Worm (Caenorhabditis elegans) whole organism, early embryonic: ENCODE measurements around the gene pqn-90.

Experiments
- B0310.2 ChIP-seq: sonication (generic microtip); optimal IDR thresholded peaks from 2 replicates; lab custom pipeline; 2016; ENCODE audit warnings: mild to moderate bottlenecking, missing genetic modification characterization, missing compliant biosample characterization
- F13C5.2 ChIP-seq: sonication (generic microtip); optimal IDR thresholded peaks from 2 replicates; lab custom pipeline; 2017; ENCODE audit warnings: mild to moderate bottlenecking, missing genetic modification characterization, inconsistent platforms, missing compliant biosample characterization
- aly-1 ChIP-seq: sonication (generic microtip); optimal IDR thresholded peaks from 2 replicates; lab custom pipeline; 2016; ENCODE audit warnings: missing genetic modification characterization, missing compliant biosample characterization
- ama-1 ChIP-seq: fragments of 150-350 bp; optimal IDR thresholded peaks from 2 replicates; lab custom pipeline; 2014
- ceh-13 ChIP-seq: fragments of 200-800 bp; sonication (Bioruptor generic); optimal IDR thresholded peaks from 2 replicates; lab custom pipeline; 2018; ENCODE audit warnings: mild to moderate bottlenecking, missing genetic modification characterization, missing compliant biosample characterization
- ceh-36 ChIP-seq: sonication (generic microtip); optimal IDR thresholded peaks from 2 replicates; lab custom pipeline; 2016; ENCODE audit warnings: missing genetic modification characterization, inconsistent platforms, missing compliant biosample characterization
- ets-7 ChIP-seq: sonication (generic microtip); optimal IDR thresholded peaks from 2 replicates; lab custom pipeline; 2016; ENCODE audit warnings: missing genotype, missing genetic modification characterization, missing compliant biosample characterization
- flt-1 ChIP-seq: fragments of 200-800 bp; sonication (Bioruptor generic); IDR thresholded peaks from 2 replicates; pipeline ENCODE4 v1.3.6; 2022; ENCODE audit warnings: missing genetic modification characterization, missing compliant biosample characterization
- hmbx-1 ChIP-seq: sonication (generic microtip); optimal IDR thresholded peaks from 2 replicates; lab custom pipeline; 2016; ENCODE audit warnings: mild to moderate bottlenecking, missing genetic modification characterization, missing compliant biosample characterization
- hmg-4 ChIP-seq: fragments of 200-800 bp; sonication (Bioruptor generic); optimal IDR thresholded peaks from 2 replicates; lab custom pipeline; 2018; ENCODE audit warnings: mild to moderate bottlenecking, missing genetic modification characterization, missing compliant biosample characterization
- hnd-1 ChIP-seq: sonication (generic microtip); optimal IDR thresholded peaks from 2 replicates; lab custom pipeline; 2016; ENCODE audit warnings: missing genetic modification characterization, missing compliant biosample characterization
- pes-1 ChIP-seq: fragments of 200-800 bp; sonication (Bioruptor generic); IDR thresholded peaks from 2 replicates; pipeline ENCODE4 v1.3.6; 2022; ENCODE audit warnings: missing genetic modification reagents, missing genetic modification characterization, missing compliant biosample characterization
- scrt-1 ChIP-seq: fragments of 200-800 bp; sonication (Bioruptor generic); IDR thresholded peaks from 2 replicates; pipeline ENCODE4 v1.3.6; 2022; ENCODE audit warnings: missing genetic modification characterization, missing compliant biosample characterization
- sea-1 ChIP-seq: fragments of 200-800 bp; sonication (Bioruptor generic); conservative IDR thresholded peaks from 2 replicates; pipeline ENCODE4 v1.3.6; 2022; ENCODE audit warnings: missing genetic modification characterization, missing compliant biosample characterization
- tbx-11 ChIP-seq: fragments of 200-800 bp; sonication (Bioruptor generic); IDR thresholded peaks from 2 replicates; pipeline ENCODE4 v1.3.6; 2022; ENCODE audit warnings: missing genetic modification characterization, missing compliant biosample characterization
- tbx-37 ChIP-seq: fragments of 200-800 bp; sonication (Bioruptor generic); conservative IDR thresholded peaks from 2 replicates; pipeline ENCODE4 v1.3.6; 2022; ENCODE audit warnings: missing genetic modification reagents, missing genetic modification characterization, missing compliant biosample characterization
- tra-4 ChIP-seq: sonication (generic microtip); optimal IDR thresholded peaks from 2 replicates; lab custom pipeline; 2017; ENCODE audit warnings: missing genetic modification characterization, missing compliant biosample characterization

The pqn-90 gene

DNA sequence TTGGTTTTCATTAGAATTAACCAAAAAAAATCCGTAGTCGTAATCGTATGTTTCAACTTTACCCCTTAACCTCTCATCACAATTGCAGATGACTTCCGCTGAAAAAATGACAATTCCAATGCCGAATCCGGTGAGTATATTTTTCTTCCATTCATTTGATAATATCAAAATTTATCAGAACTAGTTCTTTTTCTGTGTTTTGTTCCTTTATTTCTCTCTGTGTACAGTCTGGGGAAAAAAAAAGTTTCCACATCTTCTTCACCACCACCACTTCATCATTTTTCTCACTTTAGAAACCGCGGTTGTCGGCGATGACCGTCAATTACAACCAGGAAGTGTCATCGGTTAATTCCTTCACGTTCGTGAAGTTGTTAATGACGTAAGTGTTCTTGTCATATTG lies 11.1 kb upstream of the pqn-90 start, which contains the start of gene best-21:
Gene best-21, plus strand, starts transcription at position 301 of the 400 bp plus-strand sequence.
- no peak for TF ChIP-seq pes-1 (GFP tag; lab: Robert Waterston, UW)
- no peak for TF ChIP-seq scrt-1 (GFP tag; lab: Robert Waterston, UW)
- no peak for TF ChIP-seq tbx-11
- no peak for TF ChIP-seq hnd-1 (tag; lab: Kevin White, UChicago)
- TF ChIP-seq ceh-13 (GFP tag; lab: Kevin White, UChicago): no peak

ce11 chrIV:15300041-15300440 lies 9.0 kb upstream of the pqn-90 start:
- TF ChIP-seq ama-1 (lab: Kevin White, UChicago): no peak
- no peak for TF ChIP-seq hnd-1 (tag; lab: Kevin White, UChicago)
- no peak for TF ChIP-seq hmg-4 (GFP tag; lab: Kevin White, UChicago)
- no peak for TF ChIP-seq B0310.2 (tag; lab: Kevin White, UChicago)
- TF ChIP-seq flt-1 (GFP tag; lab: Robert Waterston, UW): no peak
- no peak for TF ChIP-seq scrt-1 (GFP tag; lab: Robert Waterston, UW)
- TF ChIP-seq ets-7 (tag; lab: Kevin White, UChicago): no peak
- no peak for TF ChIP-seq ceh-13 (GFP tag; lab: Kevin White, UChicago)
- no peak for TF ChIP-seq aly-1 (tag; lab: Kevin White, UChicago)
- TF ChIP-seq tbx-37 (GFP tag; lab: Robert Waterston, UW): no peak

DNA sequence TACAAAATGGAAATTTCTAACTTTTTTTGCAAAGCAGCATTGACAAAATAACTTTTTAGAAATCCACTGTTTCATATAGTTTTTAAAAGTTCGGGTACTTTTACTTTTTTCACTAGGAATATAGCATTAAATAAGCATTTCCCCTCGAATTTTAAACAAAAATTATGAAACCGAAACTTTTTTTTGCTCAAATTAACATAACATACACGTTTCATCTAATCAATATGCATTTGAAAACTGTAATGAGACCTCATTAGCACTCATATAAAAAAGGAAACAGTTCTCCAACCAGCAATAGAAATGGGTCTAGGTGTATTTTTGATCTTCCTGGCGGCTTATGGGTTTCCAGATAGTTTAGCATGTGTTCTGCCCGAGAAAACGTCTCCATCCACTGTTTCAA lies 3.0 kb upstream of the pqn-90 start, which contains the start of gene Y73F8A.10:
Gene Y73F8A.10, plus strand, starts transcription at position 301 of the 400 bp plus-strand sequence.
- TF ChIP-seq hmg-4 (GFP tag; lab: Kevin White, UChicago) (no peak), tra-4 (tag; lab: Kevin White, UChicago) (no peak), pes-1 (GFP tag; lab: Robert Waterston, UW) (no peak), ceh-13 (GFP tag; lab: Kevin White, UChicago) (no peak), F13C5.2 (tag; lab: Kevin White, UChicago) (no peak)

- TF ChIP-seq pes-1 (GFP tag; lab: Robert Waterston, UW) (no peak), flt-1 (GFP tag; lab: Robert Waterston, UW) (no peak), sea-1 (GFP tag; lab: Robert Waterston, UW) (no peak), hmbx-1 (tag; lab: Kevin White, UChicago) (no peak), ama-1 (lab: Kevin White, UChicago) (no peak), hnd-1 (tag; lab: Kevin White, UChicago) (no peak), tbx-37 (GFP tag; lab: Robert Waterston, UW) (no peak), tbx-11 (no peak), hmg-4 (GFP tag; lab: Kevin White, UChicago) (no peak), tra-4 (tag; lab: Kevin White, UChicago) (no peak), aly-1 (tag; lab: Kevin White, UChicago) (no peak), F13C5.2 (tag; lab: Kevin White, UChicago) (no peak), ceh-13 (GFP tag; lab: Kevin White, UChicago) (no peak), ceh-36 (tag; lab: Kevin White, UChicago) (no peak), scrt-1 (GFP tag; lab: Robert Waterston, UW) (no peak)
Measured at ce11 chrIV:15291607-15292006, 545 bp upstream of the pqn-90 start, which contains the start of gene pqn-91. Gene pqn-91 (plus strand): TSS chrIV:15291907.

DNA sequence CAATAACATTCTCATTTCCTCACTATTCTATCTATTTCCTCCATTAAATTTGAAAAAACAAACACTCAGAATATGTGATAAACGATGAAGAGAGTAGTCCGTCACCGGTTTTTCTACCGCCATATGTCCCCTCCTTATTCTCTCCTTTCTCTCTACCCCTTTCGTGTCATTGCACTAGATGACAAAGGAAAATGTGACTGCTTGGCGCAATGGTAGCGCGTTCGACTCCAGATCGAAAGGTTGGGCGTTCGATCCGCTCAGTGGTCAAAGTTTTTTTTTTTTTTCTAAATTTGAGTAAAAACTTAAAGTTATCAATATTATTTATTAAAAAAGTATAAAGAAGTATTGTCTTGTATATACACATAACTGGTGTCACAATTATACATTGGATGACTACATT lies 1.6 kb downstream of the pqn-90 start:
- TF ChIP-seq tra-4 (tag; lab: Kevin White, UChicago): no peak
- TF ChIP-seq ama-1 (lab: Kevin White, UChicago): no peak
- TF ChIP-seq B0310.2 (tag; lab: Kevin White, UChicago): no peak
- peak; percentile 54 for TF ChIP-seq hnd-1 (tag; lab: Kevin White, UChicago)
- peak; percentile 87 for TF ChIP-seq pes-1 (GFP tag; lab: Robert Waterston, UW)
- TF ChIP-seq F13C5.2 (tag; lab: Kevin White, UChicago): no peak
- no peak for TF ChIP-seq aly-1 (tag; lab: Kevin White, UChicago)
- peak; percentile 78 for TF ChIP-seq sea-1 (GFP tag; lab: Robert Waterston, UW)
- TF ChIP-seq ceh-36 (tag; lab: Kevin White, UChicago): no peak
- TF ChIP-seq hmbx-1 (tag; lab: Kevin White, UChicago): no peak
- peak; percentile 84 for TF ChIP-seq scrt-1 (GFP tag; lab: Robert Waterston, UW)
- TF ChIP-seq flt-1 (GFP tag; lab: Robert Waterston, UW): peak; percentile 85
- no peak for TF ChIP-seq ets-7 (tag; lab: Kevin White, UChicago)
- TF ChIP-seq tbx-11: peak; percentile 84
- peak; percentile 39 for TF ChIP-seq ceh-13 (GFP tag; lab: Kevin White, UChicago)
- TF ChIP-seq hmg-4 (GFP tag; lab: Kevin White, UChicago): no peak
- TF ChIP-seq tbx-37 (GFP tag; lab: Robert Waterston, UW): peak; percentile 84

- TF ChIP-seq sea-1 (GFP tag; lab: Robert Waterston, UW): no peak
- no peak for TF ChIP-seq hmbx-1 (tag; lab: Kevin White, UChicago)
- no peak for TF ChIP-seq flt-1 (GFP tag; lab: Robert Waterston, UW)
- TF ChIP-seq scrt-1 (GFP tag; lab: Robert Waterston, UW): no peak
- TF ChIP-seq ceh-13 (GFP tag; lab: Kevin White, UChicago): no peak
- TF ChIP-seq ceh-36 (tag; lab: Kevin White, UChicago): no peak
- no peak for TF ChIP-seq hnd-1 (tag; lab: Kevin White, UChicago)
- TF ChIP-seq tbx-11: no peak
- TF ChIP-seq B0310.2 (tag; lab: Kevin White, UChicago): no peak
- no peak for TF ChIP-seq ama-1 (lab: Kevin White, UChicago)
- TF ChIP-seq tra-4 (tag; lab: Kevin White, UChicago): no peak
Measured at ce11 chrIV:15283617-15284016, 7.4 kb downstream of the pqn-90 start.

DNA sequence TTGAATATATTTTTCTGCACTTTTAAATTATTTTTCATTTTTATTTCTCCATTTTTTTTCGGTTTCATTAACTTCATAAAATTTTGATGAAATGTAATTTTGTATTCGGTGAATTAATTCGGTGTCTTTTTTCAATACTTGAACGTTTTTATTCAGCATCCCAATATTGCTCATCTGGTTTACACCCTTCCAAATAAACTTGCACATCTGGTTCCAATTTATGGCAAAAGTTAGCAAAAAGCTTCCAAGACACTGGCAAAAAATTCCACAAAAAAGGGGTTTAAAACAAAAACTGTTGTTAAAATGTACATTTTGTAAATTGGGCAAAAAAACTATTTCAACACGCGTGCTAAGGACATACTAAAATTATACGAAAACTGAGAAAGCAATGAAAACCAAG lies 10.8 kb downstream of the pqn-90 start:
- TF ChIP-seq hmg-4 (GFP tag; lab: Kevin White, UChicago) (no peak), flt-1 (GFP tag; lab: Robert Waterston, UW) (no peak), ets-7 (tag; lab: Kevin White, UChicago) (no peak), ama-1 (lab: Kevin White, UChicago) (no peak), tbx-11 (no peak), hnd-1 (tag; lab: Kevin White, UChicago) (no peak), ceh-13 (GFP tag; lab: Kevin White, UChicago) (no peak)
